Worm (Caenorhabditis elegans) whole organism, early embryonic: ENCODE data around the gene F09B9.4.

ENCODE experiments used
- B0310.2 ChIP-seq: sonication (generic microtip); optimal IDR thresholded peaks from 2 replicates; lab custom pipeline; 2016; ENCODE audit warnings: mild to moderate bottlenecking, missing genetic modification characterization, missing compliant biosample characterization
- F13C5.2 ChIP-seq: sonication (generic microtip); optimal IDR thresholded peaks from 2 replicates; lab custom pipeline; 2017; ENCODE audit warnings: mild to moderate bottlenecking, missing genetic modification characterization, inconsistent platforms, missing compliant biosample characterization
- aly-1 ChIP-seq: sonication (generic microtip); optimal IDR thresholded peaks from 2 replicates; lab custom pipeline; 2016; ENCODE audit warnings: missing genetic modification characterization, missing compliant biosample characterization
- ama-1 ChIP-seq: fragments of 150-350 bp; optimal IDR thresholded peaks from 2 replicates; lab custom pipeline; 2014
- ceh-13 ChIP-seq: fragments of 200-800 bp; sonication (Bioruptor generic); optimal IDR thresholded peaks from 2 replicates; lab custom pipeline; 2018; ENCODE audit warnings: mild to moderate bottlenecking, missing genetic modification characterization, missing compliant biosample characterization
- ceh-36 ChIP-seq: sonication (generic microtip); optimal IDR thresholded peaks from 2 replicates; lab custom pipeline; 2016; ENCODE audit warnings: missing genetic modification characterization, inconsistent platforms, missing compliant biosample characterization
- ets-7 ChIP-seq: sonication (generic microtip); optimal IDR thresholded peaks from 2 replicates; lab custom pipeline; 2016; ENCODE audit warnings: missing genotype, missing genetic modification characterization, missing compliant biosample characterization
- flt-1 ChIP-seq: fragments of 200-800 bp; sonication (Bioruptor generic); IDR thresholded peaks from 2 replicates; pipeline ENCODE4 v1.3.6; 2022; ENCODE audit warnings: missing genetic modification characterization, missing compliant biosample characterization
- hmbx-1 ChIP-seq: sonication (generic microtip); optimal IDR thresholded peaks from 2 replicates; lab custom pipeline; 2016; ENCODE audit warnings: mild to moderate bottlenecking, missing genetic modification characterization, missing compliant biosample characterization
- hmg-4 ChIP-seq: fragments of 200-800 bp; sonication (Bioruptor generic); optimal IDR thresholded peaks from 2 replicates; lab custom pipeline; 2018; ENCODE audit warnings: mild to moderate bottlenecking, missing genetic modification characterization, missing compliant biosample characterization
- hnd-1 ChIP-seq: sonication (generic microtip); optimal IDR thresholded peaks from 2 replicates; lab custom pipeline; 2016; ENCODE audit warnings: missing genetic modification characterization, missing compliant biosample characterization
- pes-1 ChIP-seq: fragments of 200-800 bp; sonication (Bioruptor generic); IDR thresholded peaks from 2 replicates; pipeline ENCODE4 v1.3.6; 2022; ENCODE audit warnings: missing genetic modification reagents, missing genetic modification characterization, missing compliant biosample characterization
- scrt-1 ChIP-seq: fragments of 200-800 bp; sonication (Bioruptor generic); IDR thresholded peaks from 2 replicates; pipeline ENCODE4 v1.3.6; 2022; ENCODE audit warnings: missing genetic modification characterization, missing compliant biosample characterization
- sea-1 ChIP-seq: fragments of 200-800 bp; sonication (Bioruptor generic); conservative IDR thresholded peaks from 2 replicates; pipeline ENCODE4 v1.3.6; 2022; ENCODE audit warnings: missing genetic modification characterization, missing compliant biosample characterization
- tbx-11 ChIP-seq: fragments of 200-800 bp; sonication (Bioruptor generic); IDR thresholded peaks from 2 replicates; pipeline ENCODE4 v1.3.6; 2022; ENCODE audit warnings: missing genetic modification characterization, missing compliant biosample characterization
- tbx-37 ChIP-seq: fragments of 200-800 bp; sonication (Bioruptor generic); conservative IDR thresholded peaks from 2 replicates; pipeline ENCODE4 v1.3.6; 2022; ENCODE audit warnings: missing genetic modification reagents, missing genetic modification characterization, missing compliant biosample characterization
- tra-4 ChIP-seq: sonication (generic microtip); optimal IDR thresholded peaks from 2 replicates; lab custom pipeline; 2017; ENCODE audit warnings: missing genetic modification characterization, missing compliant biosample characterization

The F09B9.4 gene

DNA sequence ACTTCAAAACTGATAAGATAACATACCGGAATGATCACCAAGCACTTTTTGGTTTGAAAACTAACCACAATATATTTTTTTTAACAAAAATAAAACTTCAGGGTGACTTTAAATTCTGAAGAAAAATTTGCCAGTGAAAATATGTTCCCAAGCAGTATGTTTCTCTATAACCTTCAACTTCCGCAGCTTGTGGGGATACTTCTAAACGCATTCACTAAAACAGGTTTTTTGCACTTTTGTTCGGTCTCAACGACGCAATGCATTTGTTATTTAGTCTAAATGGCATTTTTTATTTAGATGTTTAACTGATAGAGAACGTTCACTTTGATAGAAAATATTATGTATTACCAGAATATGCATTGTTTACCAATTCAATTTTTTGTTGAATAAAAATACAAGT lies 28.8 kb downstream of the F09B9.4 start:
- TF ChIP-seq ets-7 (tag; lab: Kevin White, UChicago) = no peak
- TF ChIP-seq pes-1 (GFP tag; lab: Robert Waterston, UW) = no peak
- no peak for TF ChIP-seq B0310.2 (tag; lab: Kevin White, UChicago)
- TF ChIP-seq hmbx-1 = no peak
- no peak for TF ChIP-seq ceh-13 (GFP tag; lab: Kevin White, UChicago)
- TF ChIP-seq tbx-11 (GFP tag; lab: Robert Waterston, UW) = no peak
- no peak for TF ChIP-seq flt-1 (GFP tag; lab: Robert Waterston, UW)
- TF ChIP-seq aly-1 (tag; lab: Kevin White, UChicago) = no peak
- no peak for TF ChIP-seq tbx-37 (GFP tag; lab: Robert Waterston, UW)
- TF ChIP-seq ceh-36 (tag; lab: Kevin White, UChicago) = no peak
- TF ChIP-seq hnd-1 (tag; lab: Kevin White, UChicago) = no peak

DNA sequence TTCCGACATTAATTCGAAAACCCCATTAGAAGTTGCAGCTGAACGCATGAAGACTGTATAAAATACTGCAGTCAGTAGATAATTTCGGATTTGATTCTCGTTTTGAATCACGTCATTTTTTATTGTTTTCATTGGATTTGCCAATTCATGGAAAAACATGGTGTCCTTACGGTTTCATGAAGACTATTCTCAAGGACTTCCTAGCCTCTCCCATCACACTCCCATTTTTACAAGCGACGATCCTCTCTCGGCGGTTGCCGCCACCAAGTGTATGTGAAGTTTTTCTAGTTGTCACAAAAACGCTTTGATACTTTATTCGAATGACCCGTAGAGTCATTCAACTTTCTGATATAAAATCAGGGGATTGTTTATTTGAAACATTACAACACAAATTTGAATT lies 29.4 kb downstream of the F09B9.4 start:
- no peak for TF ChIP-seq flt-1 (GFP tag; lab: Robert Waterston, UW)

- no peak for TF ChIP-seq scrt-1
- TF ChIP-seq B0310.2 (tag; lab: Kevin White, UChicago) = no peak
- no peak for TF ChIP-seq ceh-36 (tag; lab: Kevin White, UChicago)
Observed at ce11 chrX:10194327-10195096, 34.1 kb downstream of the F09B9.4 start, which contains the start of gene myrf-2. TSS of gene myrf-2 (minus strand) at chrX:10194377.

DNA sequence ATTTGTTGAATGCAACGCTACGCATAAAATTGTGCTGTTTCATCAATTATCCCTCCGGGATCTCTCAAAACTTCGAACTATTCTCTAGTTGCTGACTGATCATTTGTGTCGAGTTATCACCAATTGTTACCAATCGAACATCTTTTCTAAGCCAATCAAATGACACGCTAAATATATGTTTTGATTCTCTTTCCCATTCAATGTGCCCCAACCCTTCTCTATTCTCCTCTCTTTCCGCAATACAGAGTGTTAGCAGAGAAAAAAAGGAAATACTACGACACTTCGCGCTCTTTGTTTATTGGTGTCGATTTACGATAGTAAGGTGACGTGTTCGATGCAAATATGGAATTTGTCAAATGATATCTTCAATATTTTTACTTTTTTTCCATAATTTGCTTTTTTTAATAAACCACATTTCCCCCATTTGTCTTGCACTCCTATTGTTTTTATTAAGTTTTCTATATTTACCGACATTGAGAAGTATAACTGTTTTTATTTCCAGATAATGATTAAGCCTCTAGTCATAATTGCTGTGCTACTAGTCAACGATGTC lies 36.9 kb downstream of the F09B9.4 start, which contains the start of gene nucb-1:
Gene nucb-1, plus strand, starts transcription at position 503 of the 553 bp plus-strand sequence.
- TF ChIP-seq hmg-4 (GFP tag; lab: Kevin White, UChicago) (peak; percentile 5), hmbx-1 (no peak)

DNA sequence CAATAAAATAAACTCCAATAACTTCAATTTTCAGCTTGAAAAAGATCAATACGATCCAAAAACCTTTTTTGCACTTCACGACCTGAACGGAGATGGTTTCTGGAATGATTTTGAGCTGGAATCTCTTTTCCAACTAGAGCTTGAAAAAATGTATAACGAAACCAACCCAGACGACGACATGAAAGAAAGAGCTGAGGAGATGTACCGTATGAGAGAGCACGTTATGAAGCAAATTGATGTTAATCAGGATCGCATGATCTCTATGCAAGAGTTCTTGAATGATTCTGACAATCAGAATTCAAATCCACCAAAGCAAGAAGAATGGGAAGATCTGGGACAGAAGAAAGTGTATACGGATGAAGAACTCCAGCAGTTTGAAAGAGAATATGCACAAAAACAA lies 38.8 kb downstream of the F09B9.4 start:
- no peak for TF ChIP-seq hmbx-1
- no peak for TF ChIP-seq scrt-1
- no peak for TF ChIP-seq ets-7 (tag; lab: Kevin White, UChicago)
- TF ChIP-seq B0310.2 (tag; lab: Kevin White, UChicago) = no peak
- TF ChIP-seq ceh-13 (GFP tag; lab: Kevin White, UChicago) = no peak
- no peak for TF ChIP-seq pes-1 (GFP tag; lab: Robert Waterston, UW)
- TF ChIP-seq tbx-37 (GFP tag; lab: Robert Waterston, UW) = no peak
- TF ChIP-seq tbx-11 (GFP tag; lab: Robert Waterston, UW) = no peak
- no peak for TF ChIP-seq tra-4
- no peak for TF ChIP-seq ceh-36 (tag; lab: Kevin White, UChicago)
- no peak for TF ChIP-seq hmg-4 (GFP tag; lab: Kevin White, UChicago)
- no peak for TF ChIP-seq F13C5.2 (tag; lab: Kevin White, UChicago)
- TF ChIP-seq sea-1 (GFP tag; lab: Robert Waterston, UW) = no peak
- TF ChIP-seq aly-1 (tag; lab: Kevin White, UChicago) = no peak
- no peak for TF ChIP-seq ama-1 (lab: Kevin White, UChicago)
- TF ChIP-seq hnd-1 (tag; lab: Kevin White, UChicago) = no peak
- no peak for TF ChIP-seq flt-1 (GFP tag; lab: Robert Waterston, UW)

DNA sequence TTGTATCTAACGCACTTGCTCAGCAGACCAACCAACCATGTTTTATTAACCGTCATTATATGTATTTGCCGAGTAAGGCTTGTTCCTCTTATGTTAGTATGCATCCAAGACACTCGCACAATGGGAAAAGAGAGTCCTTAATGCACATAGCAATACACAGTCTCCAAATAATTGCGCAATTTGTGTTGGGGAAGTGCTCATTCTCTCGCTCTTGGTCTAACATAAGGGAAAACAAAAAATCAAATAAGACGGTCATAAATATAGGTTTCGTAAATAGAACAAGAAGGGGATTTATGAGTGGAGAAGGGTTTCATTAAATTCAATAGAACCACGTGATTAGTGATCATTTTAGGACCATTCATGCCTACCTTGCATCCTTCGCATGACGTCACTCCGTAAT lies 43.1 kb downstream of the F09B9.4 start:
- TF ChIP-seq ceh-13 (GFP tag; lab: Kevin White, UChicago) = peak; percentile 11
- peak; percentile 51; the same call in 1 of the 2 replicates for TF ChIP-seq pes-1 (GFP tag; lab: Robert Waterston, UW)
- TF ChIP-seq hmg-4 (GFP tag; lab: Kevin White, UChicago) = no peak
- TF ChIP-seq scrt-1 = no peak
- TF ChIP-seq B0310.2 (tag; lab: Kevin White, UChicago) = no peak
- TF ChIP-seq ama-1 (lab: Kevin White, UChicago) = no peak
- TF ChIP-seq hnd-1 (tag; lab: Kevin White, UChicago) = no peak
- no peak for TF ChIP-seq aly-1 (tag; lab: Kevin White, UChicago)

DNA sequence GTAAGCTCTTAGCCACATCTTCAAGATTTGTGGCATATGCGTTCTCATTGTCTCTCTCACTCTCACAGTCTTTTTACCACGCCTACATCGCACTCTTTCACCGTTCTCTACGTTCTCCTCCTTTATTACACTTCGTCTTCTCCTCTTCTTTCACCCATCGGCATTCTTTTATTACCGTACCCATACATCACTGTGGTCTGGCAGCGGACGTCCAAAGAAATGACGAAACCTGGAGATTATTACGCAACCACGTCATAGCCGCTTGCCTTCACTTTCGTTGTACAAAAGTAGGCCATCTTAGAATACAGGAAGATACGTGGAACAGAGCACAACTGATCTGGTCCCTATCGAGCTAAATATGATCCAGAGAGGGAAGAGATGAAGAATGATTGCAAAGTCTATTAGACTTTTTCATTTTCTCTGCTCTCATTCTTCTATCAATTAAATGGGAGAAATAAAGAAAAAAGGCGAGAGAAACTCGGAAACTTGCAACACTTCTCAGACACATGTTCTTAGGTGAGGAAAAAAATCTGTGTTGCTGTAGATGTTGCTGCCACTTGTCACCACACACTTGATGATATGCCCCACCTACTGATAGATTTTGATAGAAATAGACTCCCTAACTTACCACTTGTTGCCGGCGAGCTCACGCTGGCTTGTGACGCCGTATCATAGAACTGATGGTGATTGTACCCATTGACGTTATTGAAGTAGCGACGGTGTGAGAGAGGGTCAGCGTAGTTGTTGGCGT lies 44.1 kb downstream of the F09B9.4 start:
- peak; percentile 7 for TF ChIP-seq hmg-4 (GFP tag; lab: Kevin White, UChicago)
- peak; percentile 47; the same call in 1 of the 2 replicates for TF ChIP-seq pes-1 (GFP tag; lab: Robert Waterston, UW)
- TF ChIP-seq flt-1 (GFP tag; lab: Robert Waterston, UW) = 0 out of 2 replicates have a peak, but pooled peaks have one; percentile 5
- TF ChIP-seq B0310.2 (tag; lab: Kevin White, UChicago) = no peak
- TF ChIP-seq tbx-37 (GFP tag; lab: Robert Waterston, UW) = no peak
- peak; percentile 48 for TF ChIP-seq ceh-36 (tag; lab: Kevin White, UChicago)
- TF ChIP-seq F13C5.2 (tag; lab: Kevin White, UChicago) = no peak
- TF ChIP-seq ets-7 (tag; lab: Kevin White, UChicago) = no peak
- TF ChIP-seq hmbx-1 = no peak
- TF ChIP-seq hnd-1 (tag; lab: Kevin White, UChicago) = no peak
- no peak for TF ChIP-seq ceh-13 (GFP tag; lab: Kevin White, UChicago)
- no peak for TF ChIP-seq sea-1 (GFP tag; lab: Robert Waterston, UW)
- TF ChIP-seq ama-1 (lab: Kevin White, UChicago) = no peak
- TF ChIP-seq tbx-11 (GFP tag; lab: Robert Waterston, UW) = 0 out of 2 replicates have a peak, but pooled peaks have one; percentile 14
- TF ChIP-seq aly-1 (tag; lab: Kevin White, UChicago) = no peak
- no peak for TF ChIP-seq tra-4
- TF ChIP-seq scrt-1 = no peak
